Worm (Caenorhabditis elegans) whole organism, L2 larva: ENCODE measurements around the gene F52D2.7.
A peak's percentile ranks its signal among the peaks of the same experiment; 100 is the strongest.

Experiments used
- alr-1 ChIP-seq: fragments of 150-350 bp; optimal IDR thresholded peaks from 2 replicates; lab custom pipeline; 2014; ENCODE audit warnings: missing biosample characterization, missing genetic modification characterization
- ceh-82 ChIP-seq: fragments of 150-350 bp; optimal IDR thresholded peaks from 2 replicates; lab custom pipeline; 2014; ENCODE audit warnings: missing biosample characterization, missing genetic modification characterization
- crh-2 ChIP-seq: sonication (generic microtip); optimal IDR thresholded peaks from 2 replicates; lab custom pipeline; 2017; ENCODE audit warnings: missing biosample characterization, missing genetic modification characterization
- dmd-4 ChIP-seq: sonication (generic microtip); optimal IDR thresholded peaks from 2 replicates; lab custom pipeline; 2017; ENCODE audit warnings: missing biosample characterization, missing genetic modification characterization
- fos-1 ChIP-seq: fragments of 150-350 bp; optimal IDR thresholded peaks from 2 replicates; lab custom pipeline; 2014; ENCODE audit warnings: missing biosample characterization, missing genetic modification characterization
- gmeb-1 ChIP-seq: fragments of 150-350 bp; optimal IDR thresholded peaks from 2 replicates; lab custom pipeline; 2014; ENCODE audit warnings: missing biosample characterization, missing genetic modification characterization
- lin-11 ChIP-seq: fragments of 150-350 bp; sonication (generic microtip); optimal IDR thresholded peaks from 2 replicates; lab custom pipeline; 2014; ENCODE audit warnings: missing biosample characterization, missing genetic modification characterization, inconsistent platforms, mixed read lengths
- mbf-1 ChIP-seq: sonication (generic microtip); optimal IDR thresholded peaks from 2 replicates; lab custom pipeline; 2017; ENCODE audit warnings: missing biosample characterization, missing genetic modification characterization
- nhr-10 ChIP-seq: sonication (generic microtip); optimal IDR thresholded peaks from 2 replicates; lab custom pipeline; 2017; ENCODE audit warnings: missing biosample characterization, missing genetic modification characterization
- nhr-6 ChIP-seq: fragments of 150-350 bp; optimal IDR thresholded peaks from 2 replicates; lab custom pipeline; 2014; ENCODE audit warnings: missing biosample characterization, missing genetic modification characterization
- peb-1 ChIP-seq: fragments of 150-350 bp; optimal IDR thresholded peaks from 2 replicates; lab custom pipeline; 2014; ENCODE audit warnings: missing biosample characterization, missing genetic modification characterization
- sem-4 ChIP-seq: fragments of 150-350 bp; optimal IDR thresholded peaks from 2 replicates; lab custom pipeline; 2014; ENCODE audit warnings: missing biosample characterization, missing genetic modification reagents, missing genetic modification characterization
- skn-1 ChIP-seq: sonication (generic microtip); optimal IDR thresholded peaks from 2 replicates; lab custom pipeline; 2017; ENCODE audit warnings: missing biosample characterization, missing genetic modification characterization
- sma-9 ChIP-seq, 2 experiments: fragments of 150-350 bp in 1 of 2; sonication (generic microtip) in 1 of 2; optimal IDR thresholded peaks; 2 replicates each; lab custom pipeline; 2014 to 2016; ENCODE audit warnings: missing genetic modification characterization in 2 of 2, mild to moderate bottlenecking in 1 of 2, missing biosample characterization in 1 of 2, missing compliant biosample characterization in 1 of 2, missing genetic modification reagents in 1 of 2, moderate library complexity in 1 of 2
- unc-55 ChIP-seq: fragments of 150-350 bp; sonication (generic microtip); optimal IDR thresholded peaks from 3 replicates; lab custom pipeline; 2014; ENCODE audit warnings: missing biosample characterization, missing genetic modification reagents, missing genetic modification characterization
- unc-62 ChIP-seq: fragments of 150-350 bp; optimal IDR thresholded peaks from 2 replicates; lab custom pipeline; 2014; ENCODE audit warnings: missing biosample characterization, missing genetic modification reagents, missing genetic modification characterization
- ztf-4 ChIP-seq: fragments of 150-350 bp; optimal IDR thresholded peaks from 2 replicates; lab custom pipeline; 2014; ENCODE audit warnings: missing biosample characterization, missing genetic modification characterization

Gene F52D2.7

DNA sequence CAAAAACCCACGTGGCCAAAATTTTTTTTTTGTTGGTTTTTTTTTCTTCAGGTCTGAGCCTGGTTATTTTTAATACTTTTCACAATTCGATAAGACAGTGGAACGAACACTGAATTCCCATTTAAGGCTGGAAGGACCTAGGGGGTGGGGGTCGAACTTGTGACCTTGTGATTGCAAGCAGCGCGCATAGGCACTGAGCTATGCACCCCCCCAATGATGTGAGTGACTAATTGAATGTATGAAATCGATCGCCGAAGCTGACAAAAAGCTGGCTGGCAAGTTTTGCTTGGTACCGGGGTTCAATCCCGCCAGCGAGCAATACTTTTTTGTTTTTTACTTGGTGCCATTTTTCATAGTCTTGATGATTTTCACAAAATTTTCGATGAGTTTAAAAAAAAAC lies 36.5 kb downstream of the F52D2.7 start:
- TF ChIP-seq nhr-6 (no peak), ztf-4 (no peak)

ce11 chrX:2000517-2000916 lies 38.1 kb downstream of the F52D2.7 start:
- TF ChIP-seq sem-4 (tag; lab: Kevin White, UChicago) (no peak), fos-1 (no peak), gmeb-1 (tag; lab: Kevin White, UChicago) (no peak), mbf-1 (tag; lab: Kevin White, UChicago) (no peak), peb-1 (tag; lab: Kevin White, UChicago) (no peak), nhr-10 (no peak), dmd-4 (no peak), crh-2 (tag; lab: Kevin White, UChicago) (no peak)

DNA sequence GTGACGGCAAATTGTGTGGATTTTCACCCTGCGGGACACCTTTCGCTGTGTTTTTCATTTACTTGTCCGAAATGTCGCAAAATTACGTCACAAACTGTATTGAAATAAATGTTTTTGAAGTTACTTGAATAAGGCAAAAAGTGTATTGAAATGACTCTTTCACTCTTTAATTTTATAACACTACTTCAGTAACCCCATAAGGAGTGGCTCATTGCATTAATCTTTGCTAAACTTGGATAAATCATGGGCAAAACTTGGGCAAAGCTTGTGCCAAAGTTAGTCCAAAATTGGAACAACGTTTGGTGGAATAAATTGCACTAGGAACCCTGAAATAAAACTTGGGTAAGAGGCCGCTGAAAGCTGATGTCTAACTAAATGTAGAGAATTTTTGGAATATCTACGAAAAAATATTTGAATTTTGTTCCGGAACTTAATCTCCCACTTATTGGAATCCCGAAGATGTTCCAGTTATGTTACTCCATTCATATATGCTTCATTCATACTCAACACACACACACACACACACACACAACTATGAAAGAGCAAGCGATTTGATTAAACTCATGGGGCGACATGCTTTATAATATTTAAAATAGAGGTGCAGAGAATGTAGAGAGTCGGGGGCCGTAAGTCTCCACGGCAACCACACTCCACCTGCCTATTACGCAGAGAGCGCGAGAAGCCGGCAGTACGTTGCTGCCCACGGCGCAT lies 50.3 kb downstream of the F52D2.7 start, which contains the start of gene Y102A11A.9:
TSS of gene Y102A11A.9 (plus strand) at position 661 of the 711 bp plus-strand sequence.
- no peak for TF ChIP-seq skn-1 (tag; lab: Kevin White, UChicago)
- peak; percentile 6 for TF ChIP-seq lin-11 (tag; lab: Kevin White, UChicago)

DNA sequence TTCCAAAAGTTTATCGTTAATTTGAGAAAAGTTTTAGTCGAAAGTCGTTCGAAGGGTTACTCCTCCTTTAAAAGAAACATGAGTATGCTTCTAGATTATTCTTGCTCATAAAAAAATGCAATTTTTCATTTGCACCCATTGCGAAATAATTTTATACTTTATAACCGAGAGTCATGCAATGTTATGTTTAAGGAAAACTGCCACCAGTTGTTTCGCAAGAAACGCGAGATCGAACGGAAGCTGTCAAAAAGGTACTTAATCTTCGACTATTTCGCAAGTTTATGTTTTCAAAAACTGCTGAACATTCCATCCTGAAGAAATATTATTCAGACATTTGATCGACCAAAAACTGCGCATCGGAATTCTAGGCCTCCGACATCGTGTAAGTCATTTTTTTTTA lies 51.5 kb downstream of the F52D2.7 start:
- TF ChIP-seq unc-55: peak; percentile 60
- no peak for TF ChIP-seq crh-2 (tag; lab: Kevin White, UChicago)

DNA sequence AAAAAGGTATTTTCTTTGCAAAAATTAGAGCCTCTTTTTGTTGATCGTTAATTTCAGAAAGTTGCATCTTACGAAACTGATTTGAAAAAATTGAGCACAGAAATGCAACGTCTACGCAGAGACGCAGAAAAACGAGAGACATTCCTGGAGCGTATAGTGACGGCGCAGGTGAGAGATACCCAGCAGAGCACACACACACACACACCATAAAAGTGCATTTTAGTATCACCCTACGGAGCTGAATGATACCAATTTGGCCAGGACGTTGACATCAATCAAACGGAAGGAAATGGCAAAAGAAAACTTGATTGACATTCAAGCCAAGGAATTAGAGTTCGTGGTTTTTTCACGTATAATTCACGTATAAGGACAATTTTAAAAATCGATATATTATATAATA lies 52.1 kb downstream of the F52D2.7 start:
- no peak for TF ChIP-seq alr-1 (tag; lab: Kevin White, UChicago)
- TF ChIP-seq unc-62 (GFP tag; lab: Kevin White, UChicago): no peak
- no peak for TF ChIP-seq ceh-82 (tag; lab: Kevin White, UChicago)
- TF ChIP-seq sma-9 (GFP tag; optimal IDR thresholded peaks at IDR 0.05; lab: Kevin White, UChicago): peak; percentile 27
- no peak for TF ChIP-seq sma-9 (tag; optimal IDR thresholded peaks at IDR 0.05; lab: Kevin White, UChicago)
- peak; percentile 83 for TF ChIP-seq fos-1
